Fruit fly (Drosophila melanogaster): ENCODE measurements around the gene CG5116.

CG5116 gene

DNA sequence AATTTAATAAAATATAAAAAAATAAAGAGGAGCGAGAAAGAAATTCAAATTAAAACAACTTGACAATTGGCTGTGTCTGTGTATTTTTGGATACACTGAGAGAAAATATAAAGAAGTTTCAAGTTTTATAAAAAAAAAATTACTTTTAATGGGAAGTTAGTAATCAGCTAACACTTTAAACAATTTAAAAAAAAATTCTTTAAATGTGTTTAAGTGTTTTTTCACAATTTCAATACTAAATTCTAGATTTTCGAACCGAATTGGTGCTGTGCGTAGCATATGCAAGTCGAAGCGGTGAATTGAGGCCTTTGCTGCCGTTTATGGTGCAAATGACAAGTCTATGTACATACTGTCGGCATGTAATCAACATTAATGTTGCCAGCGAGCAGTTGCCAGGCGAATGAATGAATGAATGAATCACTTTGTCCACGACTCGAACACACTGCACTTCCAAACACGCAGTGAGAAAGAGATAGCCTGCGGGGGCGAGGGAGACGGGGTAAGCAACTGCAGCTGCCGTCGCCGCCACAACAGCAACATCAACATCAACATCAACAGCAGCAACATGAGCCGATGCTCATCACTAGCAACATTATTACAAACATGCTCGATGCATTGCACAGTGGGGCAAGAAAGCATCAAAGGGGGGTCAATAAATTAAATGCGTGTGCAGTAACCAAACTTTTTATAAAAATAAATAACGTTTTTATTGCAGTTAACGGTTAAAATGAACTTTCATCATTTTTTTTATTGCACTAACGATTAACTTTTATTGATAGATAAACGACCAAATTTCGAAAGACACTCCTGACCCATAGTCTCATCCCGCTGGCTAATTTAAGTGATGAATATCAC, 37.1 kb upstream of the CG5116 start (continued):
- TF ChIP-seq dmrt99B (tag; optimal IDR thresholded peaks at IDR 0.05) (peak; percentile 77), CG10431 (GFP tag; optimal IDR thresholded peaks at IDR 0.05) (peak; percentile 29), exex (tag; optimal IDR thresholded peaks at IDR 0.05) (no peak), CG13624 (GFP tag; optimal IDR thresholded peaks at IDR 0.05) (no peak), Bteb2 (GFP tag; optimal IDR thresholded peaks at IDR 0.05) (no peak), stc (GFP tag; IDR thresholded peaks at IDR 0.05) (peak; percentile 61), CG4328 (GFP tag; optimal IDR thresholded peaks at IDR 0.05) (no peak), CG2116 (GFP tag; optimal IDR thresholded peaks at IDR 0.05) (peak; percentile 16), kni (GFP tag; optimal IDR thresholded peaks at IDR 0.05) (peak; percentile 33), mirr (GFP tag; optimal IDR thresholded peaks at IDR 0.05) (no peak), CG1792 (GFP tag; optimal IDR thresholded peaks at IDR 0.05) (peak; percentile 33), ken (GFP tag; IDR thresholded peaks at IDR 0.05) (0 out of 3 replicates have a peak, but pooled peaks have one; percentile 56), slbo (GFP tag; IDR thresholded peaks at IDR 0.05) (peak; percentile 34; the same call in 1 of the 2 replicates), tgo (GFP tag; IDR thresholded peaks at IDR 0.05) (peak; percentile 62), Six4 (GFP tag; optimal IDR thresholded peaks at IDR 0.05) (peak; percentile 53), NC2α (GFP tag; optimal IDR thresholded peaks at IDR 0.05) (no peak), vvl (GFP tag; IDR thresholded peaks at IDR 0.05) (peak; percentile 83), CG10274 (GFP tag; optimal IDR thresholded peaks at IDR 0.05) (no peak), CG9797 (GFP tag; optimal IDR thresholded peaks at IDR 0.05) (no peak), B-H2 (GFP tag; optimal IDR thresholded peaks at IDR 0.05) (no peak), run (tag; optimal IDR thresholded peaks at IDR 0.05) (no peak), CG17912 (GFP tag; optimal IDR thresholded peaks at IDR 0.05) (no peak), Oli (tag; optimal IDR thresholded peaks at IDR 0.05) (peak; percentile 80), pan (optimal IDR thresholded peaks at IDR 0.05) (no peak), pan (GFP tag; optimal IDR thresholded peaks at IDR 0.05 in 1 of 2, IDR thresholded peaks at IDR 0.05 in 1 of 2) (peak in 1 of 2 experiments; percentile 65), NC2β (GFP tag; optimal IDR thresholded peaks at IDR 0.05) (peak; percentile 75), zfh2 (GFP tag; optimal IDR thresholded peaks at IDR 0.05) (no peak), Asciz (GFP tag; optimal IDR thresholded peaks at IDR 0.05) (peak; percentile 62), Blimp-1 (GFP tag; optimal IDR thresholded peaks at IDR 0.05) (peak; percentile 75), slp2 (GFP tag; optimal IDR thresholded peaks at IDR 0.05) (peak; percentile 60), CG18262 (tag; optimal IDR thresholded peaks at IDR 0.05) (peak; percentile 89), CG17802 (tag; optimal IDR thresholded peaks at IDR 0.05) (peak; percentile 36), ase (GFP tag; IDR thresholded peaks at IDR 0.05) (0 out of 3 replicates have a peak, but pooled peaks have one; percentile 60), Dll (GFP tag; IDR thresholded peaks at IDR 0.05; ENCODE audit: partially characterized antibody) (0 out of 4 replicates have a peak, but pooled peaks have one; percentile 46), slou (GFP tag; optimal IDR thresholded peaks at IDR 0.05) (no peak), Fer1 (GFP tag; optimal IDR thresholded peaks at IDR 0.05) (no peak), Xbp1 (GFP tag; optimal IDR thresholded peaks at IDR 0.05) (peak; percentile 57), sc (optimal IDR thresholded peaks at IDR 0.05) (no peak), sc (GFP tag; optimal IDR thresholded peaks at IDR 0.05) (peak; percentile 79), so (GFP tag; IDR thresholded peaks at IDR 0.05) (peak; percentile 55; the same call in 1 of the 3 replicates), Jarid2 (GFP tag; optimal IDR thresholded peaks at IDR 0.05) (no peak), CG3065 (GFP tag; optimal IDR thresholded peaks at IDR 0.05) (no peak), abd-A (tag; optimal IDR thresholded peaks at IDR 0.05) (no peak), CG16813 (GFP tag; IDR thresholded peaks at IDR 0.05; ENCODE audit: partially characterized antibody) (no peak), salm (tag; optimal IDR thresholded peaks at IDR 0.05) (peak; percentile 26), Gsc (GFP tag; IDR thresholded peaks at IDR 0.05) (no peak), Hr78 (GFP tag; optimal IDR thresholded peaks at IDR 0.05) (no peak), Stat92E (GFP tag; optimal IDR thresholded peaks at IDR 0.05) (no peak)

Measured in whole organism, embryonic.